Worm (Caenorhabditis elegans) whole organism, early embryonic: ENCODE results near the gene F35A5.1.

Experiments used
- aly-1 ChIP-seq: sonication (generic microtip); optimal IDR thresholded peaks from 2 replicates; lab custom pipeline; 2016; ENCODE audit warnings: missing genetic modification characterization, missing compliant biosample characterization
- ama-1 ChIP-seq: fragments of 150-350 bp; optimal IDR thresholded peaks from 2 replicates; lab custom pipeline; 2014
- ceh-13 ChIP-seq: fragments of 200-800 bp; sonication (Bioruptor generic); optimal IDR thresholded peaks from 2 replicates; lab custom pipeline; 2018; ENCODE audit warnings: mild to moderate bottlenecking, missing genetic modification characterization, missing compliant biosample characterization
- flt-1 ChIP-seq: fragments of 200-800 bp; sonication (Bioruptor generic); IDR thresholded peaks from 2 replicates; pipeline ENCODE4 v1.3.6; 2022; ENCODE audit warnings: missing genetic modification characterization, missing compliant biosample characterization
- hmg-4 ChIP-seq: fragments of 200-800 bp; sonication (Bioruptor generic); optimal IDR thresholded peaks from 2 replicates; lab custom pipeline; 2018; ENCODE audit warnings: mild to moderate bottlenecking, missing genetic modification characterization, missing compliant biosample characterization
- hnd-1 ChIP-seq: sonication (generic microtip); optimal IDR thresholded peaks from 2 replicates; lab custom pipeline; 2016; ENCODE audit warnings: missing genetic modification characterization, missing compliant biosample characterization
- scrt-1 ChIP-seq: fragments of 200-800 bp; sonication (Bioruptor generic); IDR thresholded peaks from 2 replicates; pipeline ENCODE4 v1.3.6; 2022; ENCODE audit warnings: missing genetic modification characterization, missing compliant biosample characterization
- tbx-11 ChIP-seq: fragments of 200-800 bp; sonication (Bioruptor generic); IDR thresholded peaks from 2 replicates; pipeline ENCODE4 v1.3.6; 2022; ENCODE audit warnings: missing genetic modification characterization, missing compliant biosample characterization
- tra-4 ChIP-seq: sonication (generic microtip); optimal IDR thresholded peaks from 2 replicates; lab custom pipeline; 2017; ENCODE audit warnings: missing genetic modification characterization, missing compliant biosample characterization

- TF ChIP-seq hmg-4: no peak
- no peak for TF ChIP-seq ceh-13 (GFP tag; lab: Kevin White, UChicago)
- TF ChIP-seq scrt-1: no peak
- TF ChIP-seq ama-1 (lab: Kevin White, UChicago): no peak
- no peak for TF ChIP-seq aly-1 (tag; lab: Kevin White, UChicago)
- TF ChIP-seq tbx-11 (GFP tag; lab: Robert Waterston, UW): peak; percentile 62; the same call in 1 of the 2 replicates
- TF ChIP-seq tra-4: no peak
- no peak for TF ChIP-seq hnd-1
- no peak for TF ChIP-seq flt-1 (GFP tag; lab: Robert Waterston, UW)
These were observed 4.0 kb upstream of the F35A5.1 start, which contains the start of gene F35A5.8 for ce11 chrX:3803314-3803713.
